ENCODE assay signal across 1 fruit fly cellular context in the genomic region with DNA sequence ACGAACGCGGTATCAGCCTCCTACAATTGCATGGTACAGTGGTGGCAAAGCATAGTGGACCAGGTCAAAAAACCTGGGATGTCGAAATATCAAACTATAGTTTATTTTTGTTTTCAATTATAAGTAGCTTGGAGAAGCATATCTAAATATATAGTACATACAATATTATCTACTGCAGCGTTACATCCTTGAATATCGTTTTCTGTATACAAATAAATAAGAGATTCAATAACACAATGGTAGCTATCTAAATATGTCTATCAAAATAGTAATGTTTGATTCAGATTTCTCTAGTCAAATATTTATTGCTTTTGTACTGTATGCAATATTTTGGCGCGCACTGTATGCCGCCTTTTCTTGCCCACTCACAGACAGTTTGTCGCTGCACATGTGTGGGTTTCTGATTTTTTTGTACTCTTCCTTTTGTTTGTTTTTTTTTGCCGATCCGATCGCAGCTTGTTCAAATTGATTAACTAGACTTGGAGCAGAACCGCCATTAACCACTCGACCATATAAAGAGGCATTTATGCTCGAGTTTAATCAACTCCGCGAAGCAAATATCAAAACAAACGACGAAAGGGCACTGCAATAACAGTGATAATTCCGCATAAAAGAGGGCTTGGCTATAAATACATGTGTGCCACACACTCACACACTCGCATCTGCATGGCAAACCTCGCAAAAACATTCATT.
TF ChIP-seq lines count a peak whose summit lies in the region.

No protein-coding gene starts in this region.

TF ChIP-seq in whole organism, embryonic, 481 proteins besides CTCF, POLR2A, EP300 and RAD21 (continued from another document and continues in another):
- TF ChIP-seq CG14965 (GFP tag; optimal IDR thresholded peaks at IDR 0.05; lab: Kevin White, UChicago; ENCODE audit: borderline replicate concordance) (peak; percentile 55), NC2β (GFP tag; optimal IDR thresholded peaks at IDR 0.05; lab: Kevin White, UChicago) (peak; percentile 85), fd96Cb (tag; optimal IDR thresholded peaks at IDR 0.05; lab: Kevin White, UChicago) (peak; percentile 94), B-H1 (GFP tag; IDR thresholded peaks at IDR 0.05; lab: Robert Waterston, UW) (peak; percentile 88), kni (GFP tag; optimal IDR thresholded peaks at IDR 0.05; lab: Kevin White, UChicago) (peak; percentile 69), br (optimal IDR thresholded peaks at IDR 0.05; lab: Kevin White, UChicago) (no peak), maf-S (GFP tag; optimal IDR thresholded peaks at IDR 0.05; lab: Kevin White, UChicago) (peak; percentile 87), BtbVII (GFP tag; optimal IDR thresholded peaks at IDR 0.05; lab: Kevin White, UChicago) (peak; percentile 95), kay (GFP tag; optimal IDR thresholded peaks at IDR 0.05; lab: Kevin White, UChicago) (peak; percentile 91), Hand (GFP tag; optimal IDR thresholded peaks at IDR 0.05; lab: Kevin White, UChicago) (peak; percentile 93), ham (GFP tag; IDR thresholded peaks at IDR 0.05; lab: Robert Waterston, UW) (peak; percentile 62), sens (GFP tag; lab: Kevin White, UChicago) (peak; percentile 99), CG14710 (tag; optimal IDR thresholded peaks at IDR 0.05; lab: Kevin White, UChicago) (peak; percentile 96), Hsf (GFP tag; optimal IDR thresholded peaks at IDR 0.05; lab: Kevin White, UChicago) (peak; percentile 95), CG10321 (GFP tag; IDR thresholded peaks at IDR 0.05; lab: Robert Waterston, UW) (peak; percentile 67; the same call in 1 of the 2 replicates), ash1 (GFP tag; optimal IDR thresholded peaks at IDR 0.05; lab: Kevin White, UChicago) (peak; percentile 55), peb (GFP tag; IDR thresholded peaks at IDR 0.05; lab: Robert Waterston, UW) (peak; percentile 90), fd3F (GFP tag; optimal IDR thresholded peaks at IDR 0.05; lab: Kevin White, UChicago) (peak; percentile 91), Xbp1 (GFP tag; optimal IDR thresholded peaks at IDR 0.05; lab: Kevin White, UChicago) (peak; percentile 95), CG14050 (GFP tag; IDR thresholded peaks at IDR 0.05; lab: Robert Waterston, UW) (peak; percentile 93), CG15011 (GFP tag; optimal IDR thresholded peaks at IDR 0.05; lab: Kevin White, UChicago) (peak; percentile 91), cato (GFP tag; optimal IDR thresholded peaks at IDR 0.05; lab: Kevin White, UChicago; ENCODE audit: borderline replicate concordance) (peak; percentile 94), Nf-YC (tag; optimal IDR thresholded peaks at IDR 0.05; lab: Kevin White, UChicago) (peak; percentile 87), CG15269 (tag; optimal IDR thresholded peaks at IDR 0.05; lab: Kevin White, UChicago) (peak; percentile 96), CG4707 (GFP tag; optimal IDR thresholded peaks at IDR 0.05; lab: Kevin White, UChicago) (peak; percentile 85), wor (GFP tag; IDR thresholded peaks at IDR 0.05; lab: Robert Waterston, UW) (peak; percentile 92), CG12744 (GFP tag; optimal IDR thresholded peaks at IDR 0.05; lab: Kevin White, UChicago) (peak; percentile 90), C15 (GFP tag; IDR thresholded peaks at IDR 0.05; lab: Robert Waterston, UW) (peak; percentile 73; the same call in 2 of the 3 replicates), Rx (GFP tag; IDR thresholded peaks at IDR 0.05; lab: Robert Waterston, UW) (peak; percentile 91), CG8388 (GFP tag; optimal IDR thresholded peaks at IDR 0.05; lab: Kevin White, UChicago) (peak; percentile 99), Atf6 (GFP tag; IDR thresholded peaks at IDR 0.05; lab: Robert Waterston, UW) (peak; percentile 93), CG9215 (GFP tag; IDR thresholded peaks at IDR 0.05; lab: Robert Waterston, UW) (peak; percentile 85), tll (GFP tag; optimal IDR thresholded peaks at IDR 0.05; lab: Kevin White, UChicago) (no peak), CG4404 (GFP tag; IDR thresholded peaks at IDR 0.05; lab: Robert Waterston, UW) (peak; percentile 78), CG17359 (tag; optimal IDR thresholded peaks at IDR 0.05; lab: Kevin White, UChicago) (peak; percentile 95), CG10209 (GFP tag; optimal IDR thresholded peaks at IDR 0.05; lab: Kevin White, UChicago) (peak; percentile 96), p53 (GFP tag; optimal IDR thresholded peaks at IDR 0.05; lab: Kevin White, UChicago) (peak; percentile 63), cwo (GFP tag; optimal IDR thresholded peaks at IDR 0.05; lab: Kevin White, UChicago) (peak; percentile 93), CG30020 (tag; optimal IDR thresholded peaks at IDR 0.05; lab: Kevin White, UChicago) (peak; percentile 77), Aef1 (GFP tag; IDR thresholded peaks at IDR 0.05; lab: Robert Waterston, UW) (peak; percentile 90), CG12769 (tag; optimal IDR thresholded peaks at IDR 0.05; lab: Kevin White, UChicago) (peak; percentile 90), CG13775 (GFP tag; optimal IDR thresholded peaks at IDR 0.05; lab: Kevin White, UChicago) (peak; percentile 97), Atf-2 (GFP tag; optimal IDR thresholded peaks at IDR 0.05; lab: Kevin White, UChicago) (peak; percentile 87), sens-2 (GFP tag; IDR thresholded peaks at IDR 0.05; lab: Robert Waterston, UW) (peak; percentile 66; the same call in 1 of the 2 replicates), Oli (tag; optimal IDR thresholded peaks at IDR 0.05; lab: Kevin White, UChicago) (peak; percentile 97), bab2 (GFP tag; optimal IDR thresholded peaks at IDR 0.05; lab: Kevin White, UChicago) (peak; percentile 88), CG30431 (GFP tag; optimal IDR thresholded peaks at IDR 0.05; lab: Kevin White, UChicago) (peak; percentile 91), vnd (GFP tag; IDR thresholded peaks at IDR 0.05; lab: Robert Waterston, UW; ENCODE audit: partially characterized antibody) (no peak), CG3407 (GFP tag; optimal IDR thresholded peaks at IDR 0.05; lab: Kevin White, UChicago) (peak; percentile 95), dati (GFP tag; IDR thresholded peaks at IDR 0.05; lab: Robert Waterston, UW) (peak; percentile 73), disco-r (GFP tag; optimal IDR thresholded peaks at IDR 0.05; lab: Kevin White, UChicago) (peak; percentile 89), BEAF-32 (GFP tag; optimal IDR thresholded peaks at IDR 0.05; lab: Kevin White, UChicago) (no peak), sna (GFP tag; IDR thresholded peaks at IDR 0.05; lab: Robert Waterston, UW; ENCODE audit: partially characterized antibody) (no peak), CG1529 (GFP tag; optimal IDR thresholded peaks at IDR 0.05; lab: Kevin White, UChicago) (peak; percentile 96), tio (GFP tag; optimal IDR thresholded peaks at IDR 0.05; lab: Kevin White, UChicago) (peak; percentile 97), Abd-B (GFP tag; optimal IDR thresholded peaks at IDR 0.05; lab: Kevin White, UChicago) (peak; percentile 90), CG13287 (GFP tag; IDR thresholded peaks at IDR 0.05; lab: Robert Waterston, UW; ENCODE audit: partially characterized antibody) (no peak), pum (GFP tag; optimal IDR thresholded peaks at IDR 0.05; lab: Kevin White, UChicago) (peak; percentile 87), CG32772 (GFP tag; IDR thresholded peaks at IDR 0.05; lab: Robert Waterston, UW) (peak; percentile 91), CG10366 (GFP tag; IDR thresholded peaks at IDR 0.05; lab: Robert Waterston, UW) (peak; percentile 91), Adf1 (GFP tag; IDR thresholded peaks at IDR 0.05; lab: Robert Waterston, UW) (peak; percentile 60), corto (GFP tag; optimal IDR thresholded peaks at IDR 0.05; lab: Kevin White, UChicago) (peak; percentile 65), CG2875 (GFP tag; optimal IDR thresholded peaks at IDR 0.05; lab: Kevin White, UChicago) (peak; percentile 97), CG3726 (GFP tag; IDR thresholded peaks at IDR 0.05; lab: Robert Waterston, UW) (peak; percentile 87), HLHmδ (GFP tag; optimal IDR thresholded peaks at IDR 0.05; lab: Kevin White, UChicago) (no peak), emc (GFP tag; optimal IDR thresholded peaks at IDR 0.05; lab: Kevin White, UChicago) (peak; percentile 53), nerfin-2 (GFP tag; IDR thresholded peaks at IDR 0.05; lab: Robert Waterston, UW; ENCODE audit: partially characterized antibody) (no peak), sima (GFP tag; optimal IDR thresholded peaks at IDR 0.05; lab: Kevin White, UChicago) (peak; percentile 82), CG18476 (GFP tag; optimal IDR thresholded peaks at IDR 0.05; lab: Kevin White, UChicago) (peak; percentile 94), gem (tag; optimal IDR thresholded peaks at IDR 0.05; lab: Kevin White, UChicago) (peak; percentile 98), CG6254 (GFP tag; optimal IDR thresholded peaks at IDR 0.05; lab: Kevin White, UChicago) (peak; percentile 95), Poxn (GFP tag; IDR thresholded peaks at IDR 0.05; lab: Robert Waterston, UW) (peak; percentile 56), CG7963 (GFP tag; IDR thresholded peaks at IDR 0.05; lab: Robert Waterston, UW; ENCODE audit: partially characterized antibody) (no peak), Nf-YA (GFP tag; IDR thresholded peaks at IDR 0.05; lab: Robert Waterston, UW) (peak; percentile 78), org-1 (GFP tag; optimal IDR thresholded peaks at IDR 0.05; lab: Kevin White, UChicago) (peak; percentile 96), rib (GFP tag; IDR thresholded peaks at IDR 0.05; lab: Robert Waterston, UW) (peak; percentile 90), CG2129 (GFP tag; IDR thresholded peaks at IDR 0.05; lab: Robert Waterston, UW; ENCODE audit: partially characterized antibody) (no peak), CG15073 (GFP tag; optimal IDR thresholded peaks at IDR 0.05; lab: Kevin White, UChicago) (peak; percentile 98), lola (GFP tag; optimal IDR thresholded peaks at IDR 0.05; lab: Kevin White, UChicago) (peak in 1 of 3 experiments; percentile 97), CG13123 (GFP tag; optimal IDR thresholded peaks at IDR 0.05; lab: Kevin White, UChicago) (peak; percentile 91), CG4424 (GFP tag; optimal IDR thresholded peaks at IDR 0.05; lab: Kevin White, UChicago) (peak; percentile 96), CG14014 (GFP tag; IDR thresholded peaks at IDR 0.05; lab: Robert Waterston, UW) (peak; percentile 93), CG10274 (GFP tag; optimal IDR thresholded peaks at IDR 0.05; lab: Kevin White, UChicago) (peak; percentile 77), Lim3 (GFP tag; IDR thresholded peaks at IDR 0.05; lab: Robert Waterston, UW) (peak; percentile 80), CG17361 (GFP tag; IDR thresholded peaks at IDR 0.05; lab: Robert Waterston, UW) (peak; percentile 96), grn (GFP tag; optimal IDR thresholded peaks at IDR 0.05; lab: Kevin White, UChicago) (peak; percentile 80), YL-1 (GFP tag; optimal IDR thresholded peaks at IDR 0.05; lab: Kevin White, UChicago) (peak; percentile 85), CG8359 (GFP tag; optimal IDR thresholded peaks at IDR 0.05; lab: Kevin White, UChicago; ENCODE audit: borderline replicate concordance) (peak; percentile 79), ken (GFP tag; IDR thresholded peaks at IDR 0.05; lab: Robert Waterston, UW) (peak; percentile 90), Six4 (GFP tag; optimal IDR thresholded peaks at IDR 0.05; lab: Kevin White, UChicago) (peak; percentile 94), dpn (GFP tag; optimal IDR thresholded peaks at IDR 0.05; lab: Kevin White, UChicago) (peak; percentile 90 to 94), chn (GFP tag; optimal IDR thresholded peaks at IDR 0.05; lab: Kevin White, UChicago) (peak; percentile 92), CG2120 (GFP tag; optimal IDR thresholded peaks at IDR 0.05; lab: Kevin White, UChicago) (peak; percentile 94), CG10147 (GFP tag; optimal IDR thresholded peaks at IDR 0.05; lab: Kevin White, UChicago) (peak; percentile 88), vfl (GFP tag; optimal IDR thresholded peaks at IDR 0.05; lab: Kevin White, UChicago) (peak; percentile 90), HmgD (GFP tag; optimal IDR thresholded peaks at IDR 0.05; lab: Kevin White, UChicago) (peak; percentile 9), az2 (GFP tag; optimal IDR thresholded peaks at IDR 0.05; lab: Kevin White, UChicago) (peak; percentile 96), gcm2 (GFP tag; optimal IDR thresholded peaks at IDR 0.05; lab: Kevin White, UChicago) (peak; percentile 84), Hmr (GFP tag; optimal IDR thresholded peaks at IDR 0.05; lab: Kevin White, UChicago) (peak; percentile 97), CG16863 (GFP tag; optimal IDR thresholded peaks at IDR 0.05; lab: Kevin White, UChicago) (peak; percentile 91), wdn (GFP tag; IDR thresholded peaks at IDR 0.05; lab: Robert Waterston, UW) (peak; percentile 82), fu2 (GFP tag; optimal IDR thresholded peaks at IDR 0.05; lab: Kevin White, UChicago) (peak; percentile 78), ap (GFP tag; IDR thresholded peaks at IDR 0.05; lab: Robert Waterston, UW) (peak; percentile 86), CG2889 (GFP tag; IDR thresholded peaks at IDR 0.05; lab: Robert Waterston, UW) (peak; percentile 72), ase (GFP tag; IDR thresholded peaks at IDR 0.05; lab: Robert Waterston, UW) (peak; percentile 91), sqz (GFP tag; optimal IDR thresholded peaks at IDR 0.05; lab: Kevin White, UChicago) (peak; percentile 88), Rfx (GFP tag; IDR thresholded peaks at IDR 0.05; lab: Robert Waterston, UW) (peak; percentile 92), lbe (GFP tag; optimal IDR thresholded peaks at IDR 0.05; lab: Kevin White, UChicago) (peak; percentile 89), CG3995 (GFP tag; optimal IDR thresholded peaks at IDR 0.05; lab: Kevin White, UChicago) (peak; percentile 47), CG9876 (GFP tag; optimal IDR thresholded peaks at IDR 0.05; lab: Kevin White, UChicago) (peak; percentile 50), nerfin-1 (tag; optimal IDR thresholded peaks at IDR 0.05; lab: Kevin White, UChicago) (peak; percentile 94), al (GFP tag; IDR thresholded peaks at IDR 0.05; lab: Robert Waterston, UW) (peak; percentile 85), CG8765 (GFP tag; IDR thresholded peaks at IDR 0.05; lab: Robert Waterston, UW) (peak; percentile 73), MBD-R2 (GFP tag; IDR thresholded peaks at IDR 0.05; lab: Robert Waterston, UW) (peak; percentile 66; the same call in 1 of the 2 replicates), PHDP (tag; optimal IDR thresholded peaks at IDR 0.05; lab: Kevin White, UChicago) (peak; percentile 97), Ets65A (GFP tag; lab: Kevin White, UChicago) (peak; percentile 96), dmrt99B (tag; optimal IDR thresholded peaks at IDR 0.05; lab: Kevin White, UChicago) (peak; percentile 97), jumu (GFP tag; optimal IDR thresholded peaks at IDR 0.05; lab: Kevin White, UChicago) (peak; percentile 86), CG4282 (GFP tag; optimal IDR thresholded peaks at IDR 0.05; lab: Kevin White, UChicago) (peak; percentile 69), Sox100B (GFP tag; optimal IDR thresholded peaks at IDR 0.05; lab: Kevin White, UChicago) (peak; percentile 98), tx (GFP tag; optimal IDR thresholded peaks at IDR 0.05; lab: Kevin White, UChicago) (peak; percentile 77), seq (GFP tag; IDR thresholded peaks at IDR 0.05; lab: Robert Waterston, UW) (peak; percentile 96)
